Fruit fly (Drosophila melanogaster): ENCODE measurements around the gene Alp5.

DNA sequence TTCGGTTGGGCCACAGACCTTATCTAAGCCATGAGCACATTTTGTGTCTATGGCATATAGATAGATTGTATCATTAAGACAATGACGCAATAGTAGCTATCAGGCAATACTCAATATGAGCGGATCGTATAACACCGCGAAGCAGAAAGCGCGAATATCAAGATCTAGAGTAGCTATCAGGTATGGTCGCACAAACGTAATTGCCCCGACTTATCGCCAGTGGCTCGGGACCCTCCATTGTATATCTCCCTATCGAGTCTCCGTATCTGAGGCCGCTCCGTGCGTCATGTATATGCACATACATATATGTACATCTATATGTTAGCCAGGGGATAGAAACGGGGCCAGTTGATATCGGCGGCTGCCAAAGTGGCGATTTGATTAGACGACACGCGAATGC is 21.2 kb downstream of the Alp5 start:
- TF ChIP-seq CG8478 (optimal IDR thresholded peaks at IDR 0.05): no peak
- no peak for TF ChIP-seq CTCF (optimal IDR thresholded peaks at IDR 0.05)

Data from S2 (cell line).